Worm (Caenorhabditis elegans) whole organism, L1 larva: ENCODE results near the gene K07C5.9.

ENCODE experiments used
- C04F5.9 ChIP-seq: sonication (generic microtip); optimal IDR thresholded peaks from 2 replicates; lab custom pipeline; 2016; ENCODE audit warnings: missing genetic modification characterization, missing compliant biosample characterization
- C34B4.2 ChIP-seq: sonication (generic microtip); optimal IDR thresholded peaks from 2 replicates; lab custom pipeline; 2017; ENCODE audit warnings: mild to moderate bottlenecking, missing genetic modification characterization, missing compliant biosample characterization
- F16B12.6 ChIP-seq: fragments of 150-350 bp; optimal IDR thresholded peaks from 2 replicates; lab custom pipeline; 2014; ENCODE audit warnings: missing biosample characterization, missing genetic modification characterization
- aly-2 ChIP-seq: fragments of 150-350 bp; optimal IDR thresholded peaks from 2 replicates; lab custom pipeline; 2014; ENCODE audit warnings: missing biosample characterization, missing genetic modification characterization
- ama-1 ChIP-seq: fragments of 150-350 bp; optimal IDR thresholded peaks from 2 replicates; lab custom pipeline; 2014
- blmp-1 ChIP-seq: fragments of 150-350 bp; optimal IDR thresholded peaks from 2 replicates; lab custom pipeline; 2014; ENCODE audit warnings: missing biosample characterization, missing genetic modification characterization
- ceh-8 ChIP-seq: fragments of 200-800 bp; sonication (Bioruptor generic); optimal IDR thresholded peaks from 2 replicates; lab custom pipeline; 2018; ENCODE audit warnings: mild to moderate bottlenecking, missing genetic modification characterization, moderate library complexity, missing compliant biosample characterization
- ceh-82 ChIP-seq, 3 experiments: fragments of 150-350 bp in 1 of 3; sonication (generic microtip) in 2 of 3; optimal IDR thresholded peaks; 2 replicates each; lab custom pipeline; 2014 to 2017; ENCODE audit warnings: missing biosample characterization in 3 of 3, missing genetic modification characterization in 3 of 3
- ceh-88 ChIP-seq: fragments of 200-800 bp; sonication (Bioruptor generic); IDR thresholded peaks from 2 replicates; pipeline ENCODE4 v1.3.6; 2022; ENCODE audit warnings: missing genetic modification characterization, missing compliant biosample characterization
- dpl-1 ChIP-seq, 3 experiments: fragments of 150-350 bp in 2 of 3; sonication (generic microtip) in 1 of 3; optimal IDR thresholded peaks; 2 replicates each; lab custom pipeline; 2014 to 2017; ENCODE audit warnings: missing biosample characterization in 3 of 3, missing genetic modification characterization in 3 of 3, missing genetic modification reagents in 3 of 3
- dsc-1 ChIP-seq: sonication (generic microtip); optimal IDR thresholded peaks from 2 replicates; lab custom pipeline; 2016; ENCODE audit warnings: mild to moderate bottlenecking, missing genetic modification characterization, missing compliant biosample characterization
- efl-1 ChIP-seq, 4 experiments: fragments of 150-350 bp; optimal IDR thresholded peaks in 3 of 4; peaks in 1 of 4; 1 replicate in 1 of 4; 2 replicates in 3 of 4; lab custom pipeline; 2014; ENCODE audit warnings: missing biosample characterization in 2 of 4, missing genetic modification characterization in 2 of 4, missing genetic modification reagents in 2 of 4
- efl-3 ChIP-seq: fragments of 200-800 bp; sonication (Bioruptor generic); optimal IDR thresholded peaks from 2 replicates; lab custom pipeline; 2018; ENCODE audit warnings: mild to moderate bottlenecking, missing genetic modification characterization, missing compliant biosample characterization
- egl-13 ChIP-seq: sonication (generic microtip); optimal IDR thresholded peaks from 2 replicates; lab custom pipeline; 2016; ENCODE audit warnings: missing genotype, missing genetic modification reagents, missing genetic modification characterization, missing compliant biosample characterization
- elt-2 ChIP-seq: sonication (generic microtip); optimal IDR thresholded peaks from 2 replicates; lab custom pipeline; 2016; ENCODE audit warnings: missing genetic modification characterization, mild to moderate bottlenecking, inconsistent platforms, missing compliant biosample characterization, missing genetic modification reagents
- elt-3 ChIP-seq, 6 experiments: fragments of 150-350 bp in 1 of 6; sonication (generic microtip); optimal IDR thresholded peaks; 2 replicates each; lab custom pipeline; 2017 to 2018; ENCODE audit warnings: missing biosample characterization in 6 of 6, missing genetic modification characterization in 6 of 6, inconsistent platforms in 1 of 6
- fkh-4 ChIP-seq: sonication (generic microtip); optimal IDR thresholded peaks from 2 replicates; lab custom pipeline; 2016; ENCODE audit warnings: missing compliant biosample characterization, missing genetic modification characterization, borderline replicate concordance
- fkh-8 ChIP-seq: sonication (generic microtip); optimal IDR thresholded peaks from 2 replicates; lab custom pipeline; 2016; ENCODE audit warnings: mild to moderate bottlenecking, missing genetic modification characterization, missing compliant biosample characterization
- grh-1 ChIP-seq: fragments of 200-800 bp; sonication (Bioruptor generic); IDR thresholded peaks from 2 replicates; pipeline ENCODE4 v1.3.6; 2022; ENCODE audit warnings: missing genetic modification reagents, missing genetic modification characterization, missing compliant biosample characterization
- irx-1 ChIP-seq: sonication (generic microtip); optimal IDR thresholded peaks from 2 replicates; lab custom pipeline; 2016; ENCODE audit warnings: missing genetic modification characterization, missing compliant biosample characterization
- isw-1 ChIP-seq: fragments of 200-800 bp; sonication (Bioruptor generic); IDR thresholded peaks from 2 replicates; pipeline ENCODE4 v1.3.6; 2022; ENCODE audit warnings: missing genetic modification characterization, missing compliant biosample characterization
- lin-13 ChIP-seq: fragments of 150-350 bp; optimal IDR thresholded peaks from 2 replicates; lab custom pipeline; 2014; ENCODE audit warnings: missing biosample characterization, missing genetic modification reagents, missing genetic modification characterization
- lin-14 ChIP-seq: fragments of 200-800 bp; sonication (Bioruptor generic); optimal IDR thresholded peaks from 2 replicates; lab custom pipeline; 2018; ENCODE audit warnings: mild to moderate bottlenecking, missing genetic modification characterization, moderate library complexity, missing compliant biosample characterization
- lin-15B ChIP-seq: fragments of 150-350 bp; sonication (generic microtip); optimal IDR thresholded peaks from 3 replicates; lab custom pipeline; 2014; ENCODE audit warnings: missing biosample characterization, missing genetic modification characterization
- lin-35 ChIP-seq, 2 experiments: fragments of 150-350 bp; optimal IDR thresholded peaks; 2 replicates each; lab custom pipeline; 2014; ENCODE audit warnings: missing biosample characterization in 2 of 2, missing genetic modification characterization in 2 of 2, missing genetic modification reagents in 2 of 2
- lin-39 ChIP-seq: fragments of 150-350 bp; optimal IDR thresholded peaks from 2 replicates; lab custom pipeline; 2014; ENCODE audit warnings: missing biosample characterization, missing genetic modification reagents, missing genetic modification characterization
- lir-3 ChIP-seq: sonication (generic microtip); optimal IDR thresholded peaks from 2 replicates; lab custom pipeline; 2016; ENCODE audit warnings: mild to moderate bottlenecking, missing genetic modification characterization, moderate library complexity, missing compliant biosample characterization; ENCODE audit not compliant: poor library complexity
- lsy-2 ChIP-seq, 2 experiments: fragments of 150-350 bp; optimal IDR thresholded peaks; 2 replicates each; lab custom pipeline; 2014; ENCODE audit warnings: missing biosample characterization in 2 of 2, missing genetic modification characterization in 2 of 2
- mab-9 ChIP-seq: fragments of 200-800 bp; sonication (Bioruptor generic); IDR thresholded peaks from 2 replicates; pipeline ENCODE4 v1.3.6; 2022; ENCODE audit warnings: missing genetic modification reagents, missing genetic modification characterization, missing compliant biosample characterization
- mdl-1 ChIP-seq, 2 experiments: fragments of 150-350 bp; optimal IDR thresholded peaks; 2 replicates each; lab custom pipeline; 2014 to 2017; ENCODE audit warnings: missing biosample characterization in 2 of 2, missing genetic modification characterization in 2 of 2, inconsistent platforms in 1 of 2
- mep-1 ChIP-seq: fragments of 150-350 bp; optimal IDR thresholded peaks from 2 replicates; lab custom pipeline; 2014; ENCODE audit warnings: missing biosample characterization, missing genetic modification characterization
- nhr-19 ChIP-seq: fragments of 200-800 bp; sonication (Bioruptor generic); conservative IDR thresholded peaks from 2 replicates; pipeline ENCODE4 v1.3.6; 2022; ENCODE audit warnings: missing genetic modification characterization, missing compliant biosample characterization
- nhr-20 ChIP-seq: sonication (generic microtip); optimal IDR thresholded peaks from 2 replicates; lab custom pipeline; 2016; ENCODE audit warnings: mild to moderate bottlenecking, missing genetic modification characterization, missing compliant biosample characterization
- nhr-47 ChIP-seq: sonication (generic microtip); optimal IDR thresholded peaks from 2 replicates; lab custom pipeline; 2016; ENCODE audit warnings: mild to moderate bottlenecking, missing genetic modification characterization, moderate library complexity, missing compliant biosample characterization
- nhr-71 ChIP-seq: sonication (generic microtip); optimal IDR thresholded peaks from 2 replicates; lab custom pipeline; 2016; ENCODE audit warnings: mild to moderate bottlenecking, missing genetic modification characterization, moderate library complexity, missing compliant biosample characterization
- nhr-85 ChIP-seq: sonication (generic microtip); peaks from one replicate; lab custom pipeline; 2016; ENCODE audit warnings: missing genetic modification characterization, inconsistent platforms, missing compliant biosample characterization
- nhr-90 ChIP-seq: sonication (generic microtip); optimal IDR thresholded peaks from 2 replicates; lab custom pipeline; 2016; ENCODE audit warnings: mild to moderate bottlenecking, missing genetic modification characterization, missing compliant biosample characterization; ENCODE audit not compliant: poor library complexity
- pax-3 ChIP-seq: fragments of 200-800 bp; sonication (Bioruptor generic); optimal IDR thresholded peaks from 2 replicates; lab custom pipeline; 2018; ENCODE audit warnings: mild to moderate bottlenecking, missing genetic modification characterization, moderate library complexity, missing compliant biosample characterization
- rnt-1 ChIP-seq: sonication (generic microtip); optimal IDR thresholded peaks from 2 replicates; lab custom pipeline; 2016; ENCODE audit warnings: mild to moderate bottlenecking, missing genetic modification characterization, moderate library complexity, missing compliant biosample characterization
- snu-23 ChIP-seq: sonication (generic microtip); optimal IDR thresholded peaks from 2 replicates; lab custom pipeline; 2016; ENCODE audit warnings: missing genetic modification characterization, missing compliant biosample characterization
- sox-4 ChIP-seq: sonication (generic microtip); optimal IDR thresholded peaks from 2 replicates; lab custom pipeline; 2016; ENCODE audit warnings: missing genetic modification characterization, missing compliant biosample characterization
- sup-37 ChIP-seq: fragments of 200-800 bp; sonication (Bioruptor generic); optimal IDR thresholded peaks from 2 replicates; lab custom pipeline; 2018; ENCODE audit warnings: mild to moderate bottlenecking, missing genetic modification characterization, missing compliant biosample characterization
- swsn-7 ChIP-seq: sonication (generic microtip); optimal IDR thresholded peaks from 2 replicates; lab custom pipeline; 2016; ENCODE audit warnings: missing genetic modification characterization, missing compliant biosample characterization
- tbx-2 ChIP-seq: sonication (generic microtip); optimal IDR thresholded peaks from 2 replicates; lab custom pipeline; 2016; ENCODE audit warnings: missing genetic modification characterization, missing compliant biosample characterization
- unc-130 ChIP-seq: fragments of 150-350 bp; optimal IDR thresholded peaks from 2 replicates; lab custom pipeline; 2017; ENCODE audit warnings: missing biosample characterization, missing genetic modification characterization, inconsistent platforms
- unc-86 ChIP-seq: sonication (generic microtip); optimal IDR thresholded peaks from 2 replicates; lab custom pipeline; 2016; ENCODE audit warnings: missing genetic modification characterization, missing compliant biosample characterization
- unc-98 ChIP-seq: fragments of 200-800 bp; sonication (Bioruptor generic); IDR thresholded peaks from 2 replicates; pipeline ENCODE4 v1.3.6; 2022; ENCODE audit warnings: missing genetic modification characterization, missing compliant biosample characterization
- xbp-1 ChIP-seq: sonication (generic microtip); optimal IDR thresholded peaks from 2 replicates; lab custom pipeline; 2016; ENCODE audit warnings: missing genetic modification characterization, missing compliant biosample characterization
- zip-4 ChIP-seq: fragments of 200-800 bp; sonication (Bioruptor generic); optimal IDR thresholded peaks from 2 replicates; lab custom pipeline; 2018; ENCODE audit warnings: mild to moderate bottlenecking, missing genetic modification characterization, moderate library complexity, missing compliant biosample characterization
- ztf-11 ChIP-seq, 2 experiments: sonication (generic microtip); optimal IDR thresholded peaks; 2 replicates each; lab custom pipeline; 2016 to 2017; ENCODE audit warnings: missing genetic modification characterization in 2 of 2, missing biosample characterization in 1 of 2, missing compliant biosample characterization in 1 of 2

Gene K07C5.9

DNA sequence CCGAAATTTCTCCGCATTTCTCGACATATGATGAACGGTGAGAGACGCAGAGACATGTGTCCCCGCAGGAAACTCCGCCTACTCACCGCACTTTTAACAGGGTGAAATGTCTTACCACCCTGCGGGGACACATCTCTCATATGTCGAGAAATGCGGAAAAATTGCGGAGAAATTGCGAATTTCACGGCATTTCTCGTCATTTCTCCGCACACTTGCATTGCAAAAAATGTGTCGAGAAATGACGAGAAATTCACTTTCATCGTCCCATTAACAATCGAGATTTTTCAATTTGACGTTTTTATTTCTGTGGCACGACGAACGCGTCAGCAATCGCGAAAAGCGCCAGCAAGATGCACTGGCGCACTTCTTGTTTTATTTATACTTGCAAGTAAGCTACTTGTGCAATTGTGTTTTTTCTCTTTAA, 8.0 kb downstream of the K07C5.9 start, which contains the start of gene K07C5.13:
Gene K07C5.13 (plus strand): TSS at position 151 of the 424 bp plus-strand sequence.
- peak; percentile 86 for TF ChIP-seq nhr-71
- TF ChIP-seq tbx-2 (tag; lab: Kevin White, UChicago), result peak; percentile 77
- peak; percentile 42 for TF ChIP-seq lin-15B
- TF ChIP-seq lin-14, result peak; percentile 84
- peak; percentile 74 for TF ChIP-seq isw-1
- peak; percentile 89 for TF ChIP-seq grh-1 (GFP tag; lab: Robert Waterston, UW)
- TF ChIP-seq C04F5.9, result peak; percentile 17
- TF ChIP-seq mdl-1 (tag; optimal IDR thresholded peaks at IDR 0.05; lab: Kevin White, UChicago), result peak in 1 of 2 experiments; percentile 18
- peak in 1 of 6 experiments; percentile 29 for TF ChIP-seq elt-3 (tag; optimal IDR thresholded peaks at IDR 0.05; lab: Kevin White, UChicago)
- TF ChIP-seq ceh-88 (GFP tag; lab: Robert Waterston, UW), result peak; percentile 57
- peak; percentile 84 for TF ChIP-seq mab-9 (GFP tag; lab: Robert Waterston, UW)
- TF ChIP-seq mep-1, result peak; percentile 16
- peak; percentile 47 for TF ChIP-seq sup-37 (GFP tag; lab: Kevin White, UChicago)
- TF ChIP-seq sox-4 (tag; lab: Kevin White, UChicago), result peak; percentile 36
- peak; percentile 81 for TF ChIP-seq snu-23 (GFP tag; lab: Kevin White, UChicago)
- TF ChIP-seq zip-4, result peak; percentile 62
- TF ChIP-seq ceh-8 (GFP tag; lab: Kevin White, UChicago), result peak; percentile 19
- TF ChIP-seq unc-98 (GFP tag; lab: Robert Waterston, UW), result peak; percentile 73
- peak; percentile 79 for TF ChIP-seq irx-1 (tag; lab: Kevin White, UChicago)
- TF ChIP-seq dpl-1 (GFP tag; optimal IDR thresholded peaks at IDR 0.05; lab: Kevin White, UChicago), result peak; percentile 44 to 72 (median 72)
- peak; percentile 24 for TF ChIP-seq fkh-8 (tag; lab: Kevin White, UChicago)
- TF ChIP-seq xbp-1 (tag; lab: Kevin White, UChicago), result peak; percentile 80
- peak; percentile 52 for TF ChIP-seq lin-39 (tag; lab: Kevin White, UChicago)
- TF ChIP-seq rnt-1 (tag; lab: Kevin White, UChicago), result peak; percentile 85
- peak in 1 of 2 experiments; percentile 64 for TF ChIP-seq ztf-11 (tag; optimal IDR thresholded peaks at IDR 0.05; lab: Kevin White, UChicago)
- peak; percentile 26 to 74 (median 58) for TF ChIP-seq ceh-82 (tag; optimal IDR thresholded peaks at IDR 0.05; lab: Kevin White, UChicago)
- TF ChIP-seq elt-2 (tag; lab: Kevin White, UChicago), result peak; percentile 41
- peak; percentile 10 for TF ChIP-seq C34B4.2 (tag; lab: Kevin White, UChicago)
- peak; percentile 64 to 72 for TF ChIP-seq efl-1 (optimal IDR thresholded peaks at IDR 0.05; lab: Kevin White, UChicago)
- TF ChIP-seq efl-1 (GFP tag; optimal IDR thresholded peaks at IDR 0.05 in 1 of 2; lab: Kevin White, UChicago), result peak; percentile 57 to 97
- peak; percentile 74 for TF ChIP-seq egl-13 (tag; lab: Kevin White, UChicago)
- peak; percentile 31 for TF ChIP-seq aly-2 (tag; lab: Kevin White, UChicago)
- TF ChIP-seq dsc-1 (tag; lab: Kevin White, UChicago), result peak; percentile 83
- peak; percentile 55 for TF ChIP-seq efl-3 (GFP tag; lab: Kevin White, UChicago)
- peak; percentile 58 for TF ChIP-seq lin-13 (GFP tag; lab: Kevin White, UChicago)
- peak; percentile 87 for TF ChIP-seq nhr-47 (tag; lab: Kevin White, UChicago)
- TF ChIP-seq blmp-1 (tag; lab: Kevin White, UChicago), result peak; percentile 61
- peak; percentile 70 to 71 for TF ChIP-seq lsy-2 (tag; optimal IDR thresholded peaks at IDR 0.05; lab: Kevin White, UChicago)
- TF ChIP-seq lir-3 (tag; lab: Kevin White, UChicago), result peak; percentile 49
- TF ChIP-seq F16B12.6 (tag; lab: Kevin White, UChicago), result peak; percentile 28
- peak; percentile 78 for TF ChIP-seq nhr-20 (tag; lab: Kevin White, UChicago)
- peak; percentile 38 to 76 for TF ChIP-seq lin-35 (GFP tag; optimal IDR thresholded peaks at IDR 0.05; lab: Kevin White, UChicago)
- TF ChIP-seq pax-3 (tag; lab: Kevin White, UChicago), result peak; percentile 51
- peak; percentile 86 for TF ChIP-seq nhr-19 (GFP tag; lab: Robert Waterston, UW)
- TF ChIP-seq unc-86 (tag; lab: Kevin White, UChicago), result peak; percentile 72
- TF ChIP-seq nhr-90, result peak; percentile 81
- TF ChIP-seq fkh-4 (tag; lab: Kevin White, UChicago), result peak; percentile 55
- TF ChIP-seq nhr-85, result peak; percentile 85
- peak; percentile 47 for TF ChIP-seq unc-130 (tag; lab: Kevin White, UChicago)
- peak; percentile 88 for TF ChIP-seq swsn-7
- peak; percentile 5 for TF ChIP-seq ama-1 (lab: Kevin White, UChicago)
- TF ChIP-seq, all 84 proteins: peak for 50; not testable (repeated sequence) for 34
